Worm (Caenorhabditis elegans) whole organism, late embryonic: ENCODE data around the gene lron-2.

Experiments
- C08G9.2 ChIP-seq: sonication (generic microtip); optimal IDR thresholded peaks from 2 replicates; lab custom pipeline; 2016; ENCODE audit warnings: mild to moderate bottlenecking, missing genetic modification characterization, moderate library complexity, missing compliant biosample characterization
- ama-1 ChIP-seq: fragments of 150-350 bp; optimal IDR thresholded peaks from 2 replicates; lab custom pipeline; 2014
- ceh-14 ChIP-seq: sonication (generic microtip); optimal IDR thresholded peaks from 2 replicates; lab custom pipeline; 2016; ENCODE audit warnings: missing genotype, missing genetic modification characterization, missing compliant biosample characterization
- ceh-34 ChIP-seq: sonication (generic microtip); optimal IDR thresholded peaks from 2 replicates; lab custom pipeline; 2016; ENCODE audit warnings: mild to moderate bottlenecking, missing genetic modification characterization, missing compliant biosample characterization
- che-1 ChIP-seq: sonication (generic microtip); optimal IDR thresholded peaks from 2 replicates; lab custom pipeline; 2016; ENCODE audit warnings: mild to moderate bottlenecking, missing genetic modification characterization, missing compliant biosample characterization
- fkh-6 ChIP-seq: sonication (generic microtip); optimal IDR thresholded peaks from 2 replicates; lab custom pipeline; 2016; ENCODE audit warnings: missing genetic modification characterization, missing compliant biosample characterization
- hlh-15 ChIP-seq: sonication (generic microtip); optimal IDR thresholded peaks from 2 replicates; lab custom pipeline; 2016; ENCODE audit warnings: missing genetic modification characterization, missing compliant biosample characterization
- pax-1 ChIP-seq: fragments of 150-350 bp; optimal IDR thresholded peaks from 2 replicates; lab custom pipeline; 2014; ENCODE audit warnings: missing biosample characterization, missing genetic modification characterization

ce11 chrV:9287460-9287859, at the start of gene lron-2:
- TF ChIP-seq ceh-34 (tag; lab: Kevin White, UChicago) (no peak), che-1 (no peak), ceh-14 (tag; lab: Kevin White, UChicago) (no peak), C08G9.2 (tag; lab: Kevin White, UChicago) (no peak), pax-1 (tag; lab: Kevin White, UChicago) (no peak), ama-1 (no peak), fkh-6 (tag; lab: Kevin White, UChicago) (no peak), hlh-15 (tag; lab: Kevin White, UChicago) (no peak)
